Worm (Caenorhabditis elegans): Measurements from ENCODE around the gene rsr-2.

The rsr-2 gene

DNA sequence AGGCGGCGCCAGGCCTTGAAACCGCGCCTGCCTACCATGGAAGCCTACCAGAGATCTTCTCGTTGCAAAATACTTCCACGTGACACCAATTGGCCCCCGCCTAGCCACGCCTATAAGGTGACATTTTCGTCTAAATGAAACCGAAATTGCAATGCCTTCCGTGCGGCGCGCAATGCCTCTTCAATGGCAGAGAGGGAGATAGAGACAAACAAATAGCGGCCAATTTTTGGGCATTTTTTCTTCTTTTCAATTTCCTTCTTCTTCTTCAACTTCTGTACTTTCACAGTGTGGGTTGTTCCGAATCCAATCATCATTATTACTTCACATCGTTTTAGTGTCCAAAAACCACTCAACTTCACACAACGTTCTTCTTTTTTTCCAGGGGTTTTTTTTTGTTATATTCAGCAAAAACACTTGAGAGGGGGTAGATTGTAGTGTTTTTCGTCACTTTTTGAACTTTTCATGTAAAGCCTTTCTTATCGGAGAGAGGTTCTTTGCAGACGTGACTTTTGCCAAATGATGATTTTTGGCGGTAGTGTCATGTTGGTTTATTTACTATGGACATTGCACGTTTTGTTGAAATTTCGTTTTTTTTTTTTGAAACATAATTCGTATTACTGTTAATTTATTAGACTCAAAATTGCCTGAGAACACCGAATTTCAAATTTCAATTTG, 36.1 kb downstream of the rsr-2 start:
- TF ChIP-seq nhr-25 (tag; optimal IDR thresholded peaks at IDR 0.05) (peak; percentile 28), nhr-12 (tag; optimal IDR thresholded peaks at IDR 0.05) (no peak), blmp-1 (tag; optimal IDR thresholded peaks at IDR 0.05; ENCODE audit: insufficient read depth) (peak; percentile 35), nhr-23 (tag; optimal IDR thresholded peaks at IDR 0.05) (no peak), elt-1 (tag; optimal IDR thresholded peaks at IDR 0.05) (no peak)

ce11 chrII:12262567-12262966, 37.4 kb downstream of the rsr-2 start:
- peak; percentile 16 for TF ChIP-seq crh-2 (tag; optimal IDR thresholded peaks at IDR 0.05)
- TF ChIP-seq fos-1 (tag; optimal IDR thresholded peaks at IDR 0.05) = peak; percentile 29
- TF ChIP-seq zag-1 (tag; optimal IDR thresholded peaks at IDR 0.05) = no peak
- TF ChIP-seq nhr-129 (tag; optimal IDR thresholded peaks at IDR 0.05) = no peak
- no peak for TF ChIP-seq ztf-1 (GFP tag; conservative IDR thresholded peaks at IDR 0.05)
- TF ChIP-seq ztf-11 (tag; optimal IDR thresholded peaks at IDR 0.05) = no peak
- no peak for TF ChIP-seq C34F6.9 (tag; optimal IDR thresholded peaks at IDR 0.05)
- no peak for TF ChIP-seq elt-3 (tag; optimal IDR thresholded peaks at IDR 0.05)
- TF ChIP-seq nhr-237 (tag; optimal IDR thresholded peaks at IDR 0.05) = no peak
- peak; percentile 88 for TF ChIP-seq ceh-16 (tag; optimal IDR thresholded peaks at IDR 0.05)
- TF ChIP-seq mab-5 (tag; optimal IDR thresholded peaks at IDR 0.05) = no peak
- TF ChIP-seq snpc-4 (tag; optimal IDR thresholded peaks at IDR 0.05) = no peak
- peak; percentile 93 for TF ChIP-seq nhr-25 (tag; optimal IDR thresholded peaks at IDR 0.05)
- TF ChIP-seq unc-39 (tag; optimal IDR thresholded peaks at IDR 0.05) = no peak
- TF ChIP-seq elt-1 (tag; optimal IDR thresholded peaks at IDR 0.05) = no peak
- no peak for TF ChIP-seq ztf-4 (tag; optimal IDR thresholded peaks at IDR 0.05)
- no peak for TF ChIP-seq nhr-11 (tag; optimal IDR thresholded peaks at IDR 0.05)
- no peak for TF ChIP-seq unc-62 (GFP tag; optimal IDR thresholded peaks at IDR 0.05)
- TF ChIP-seq aly-2 (tag; optimal IDR thresholded peaks at IDR 0.05) = no peak
- no peak for TF ChIP-seq unc-55 (GFP tag; optimal IDR thresholded peaks at IDR 0.05)
- no peak for TF ChIP-seq Y55F3AM.14 (GFP tag; optimal IDR thresholded peaks at IDR 0.05)
- TF ChIP-seq peb-1 (tag; optimal IDR thresholded peaks at IDR 0.05) = no peak
- TF ChIP-seq F13H6.1 (tag; optimal IDR thresholded peaks at IDR 0.05) = peak; percentile 31
- TF ChIP-seq blmp-1 (tag; optimal IDR thresholded peaks at IDR 0.05; ENCODE audit: insufficient read depth) = peak; percentile 64
- no peak for TF ChIP-seq egl-27 (tag; optimal IDR thresholded peaks at IDR 0.05)
- TF ChIP-seq nhr-12 (tag; optimal IDR thresholded peaks at IDR 0.05) = no peak
- no peak for TF ChIP-seq dmd-4 (tag; optimal IDR thresholded peaks at IDR 0.05)
- TF ChIP-seq skn-1 (tag; optimal IDR thresholded peaks at IDR 0.05) = no peak
- TF ChIP-seq nhr-6 (tag; optimal IDR thresholded peaks at IDR 0.05) = peak; percentile 25
- no peak for TF ChIP-seq sem-4 (tag; optimal IDR thresholded peaks at IDR 0.05)
- no peak for TF ChIP-seq lin-11 (tag; optimal IDR thresholded peaks at IDR 0.05)
- TF ChIP-seq ceh-82 (tag; optimal IDR thresholded peaks at IDR 0.05) = no peak
- no peak for TF ChIP-seq ama-1 (optimal IDR thresholded peaks at IDR 0.05)
- peak; percentile 78 for TF ChIP-seq sma-3 (GFP tag; optimal IDR thresholded peaks at IDR 0.05)
- TF ChIP-seq lin-13 (GFP tag; optimal IDR thresholded peaks at IDR 0.05) = no peak
- TF ChIP-seq sma-9 (GFP tag; optimal IDR thresholded peaks at IDR 0.05) = peak; percentile 20
- TF ChIP-seq sma-9 (tag; optimal IDR thresholded peaks at IDR 0.05) = no peak
- no peak for TF ChIP-seq mdl-1 (tag; optimal IDR thresholded peaks at IDR 0.05)

DNA sequence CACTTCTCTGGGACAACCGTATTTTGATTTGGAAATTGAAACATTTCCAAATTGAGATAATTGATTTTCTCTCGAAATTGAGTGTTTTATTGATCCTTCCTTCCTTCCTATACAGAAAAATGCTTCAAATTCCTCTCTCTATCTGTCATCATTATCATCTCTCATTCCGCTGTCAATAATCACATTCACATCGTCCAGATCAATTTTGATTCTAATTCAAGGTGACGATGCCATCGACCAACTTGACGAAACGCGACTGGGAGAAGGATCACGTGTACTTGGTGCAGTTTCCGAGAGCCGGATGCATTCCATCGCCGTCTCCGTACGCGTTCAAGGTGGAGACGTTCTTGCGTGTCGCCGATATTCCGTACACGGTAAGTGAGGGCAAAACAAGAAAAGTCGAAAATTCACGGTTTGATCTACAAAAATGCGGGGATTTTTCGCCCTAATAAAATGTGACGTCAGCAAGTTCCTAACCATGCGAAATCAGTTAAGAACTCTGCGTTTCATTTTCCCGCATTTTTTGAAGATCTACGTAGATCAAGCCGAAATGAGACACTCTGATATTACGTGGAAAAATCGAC, 38.9 kb downstream of the rsr-2 start, which contains the start of gene faxc-1:
TSS of gene faxc-1 (plus strand) at position 222 of the 584 bp plus-strand sequence.
- TF ChIP-seq nhr-6 (tag; optimal IDR thresholded peaks at IDR 0.05) (no peak), sma-9 (GFP tag; optimal IDR thresholded peaks at IDR 0.05) (peak; percentile 47), sma-9 (tag; optimal IDR thresholded peaks at IDR 0.05) (no peak), nhr-12 (tag; optimal IDR thresholded peaks at IDR 0.05) (no peak), gmeb-1 (tag; optimal IDR thresholded peaks at IDR 0.05) (peak; percentile 5), ama-1 (optimal IDR thresholded peaks at IDR 0.05) (no peak), nhr-25 (tag; optimal IDR thresholded peaks at IDR 0.05) (peak; percentile 25)
